Worm (Caenorhabditis elegans) whole organism, midembryonic: ENCODE measurements around the gene ZC416.2.

Experiments
- T22C8.4 ChIP-seq: fragments of 200-800 bp; sonication (Bioruptor generic); IDR thresholded peaks from 2 replicates; pipeline ENCODE4 v1.3.6; 2022; ENCODE audit warnings: missing genetic modification characterization, missing compliant biosample characterization
- cog-1 ChIP-seq: sonication (generic microtip); optimal IDR thresholded peaks from 2 replicates; lab custom pipeline; 2016; ENCODE audit warnings: missing genetic modification characterization, missing compliant biosample characterization
- flt-1 ChIP-seq: fragments of 200-800 bp; sonication (Bioruptor generic); IDR thresholded peaks from 2 replicates; pipeline ENCODE4 v1.3.6; 2022; ENCODE audit warnings: missing genetic modification characterization, missing compliant biosample characterization
- klf-2 ChIP-seq: fragments of 200-800 bp; sonication (Bioruptor generic); conservative IDR thresholded peaks from 2 replicates; pipeline ENCODE4 v1.3.6; 2022; ENCODE audit warnings: missing genetic modification reagents, missing genetic modification characterization, missing compliant biosample characterization
- ref-1 ChIP-seq: fragments of 200-800 bp; sonication (Bioruptor generic); conservative IDR thresholded peaks from 2 replicates; pipeline ENCODE4 v1.3.6; 2022; ENCODE audit warnings: missing genetic modification reagents, missing genetic modification characterization, missing compliant biosample characterization
- tab-1 ChIP-seq: fragments of 200-800 bp; sonication (Bioruptor generic); IDR thresholded peaks from 2 replicates; pipeline ENCODE4 v1.3.6; 2022; ENCODE audit warnings: missing genetic modification characterization, missing compliant biosample characterization
- ztf-23 ChIP-seq: fragments of 200-800 bp; sonication (Bioruptor generic); IDR thresholded peaks from 2 replicates; pipeline ENCODE4 v1.3.6; 2022; ENCODE audit warnings: missing genetic modification reagents, missing genetic modification characterization, missing compliant biosample characterization
- ztf-29 ChIP-seq: fragments of 200-800 bp; sonication (Bioruptor generic); IDR thresholded peaks from 2 replicates; pipeline ENCODE4 v1.3.6; 2022; ENCODE audit warnings: missing genetic modification reagents, missing genetic modification characterization, missing compliant biosample characterization

- TF ChIP-seq klf-2: no peak
- no peak for TF ChIP-seq cog-1 (tag; lab: Kevin White, UChicago)
- TF ChIP-seq ref-1 (GFP tag; lab: Robert Waterston, UW): no peak
- TF ChIP-seq flt-1: no peak
- TF ChIP-seq T22C8.4 (GFP tag; lab: Robert Waterston, UW): no peak
- TF ChIP-seq ztf-23: no peak
- TF ChIP-seq tab-1 (GFP tag; lab: Robert Waterston, UW): no peak
- no peak for TF ChIP-seq ztf-29
Measured at ce11 chrIV:3662863-3663262, 29.4 kb downstream of the ZC416.2 start.
